Fruit fly (Drosophila melanogaster) whole organism, embryonic: ENCODE results near the gene Muted.

Source experiments
- Aef1 ChIP-seq: fragments of 200-800 bp; sonication (Bioruptor generic); IDR thresholded peaks from 3 replicates; pipeline ENCODE4 v1.3.6; 2022; ENCODE audit warnings: missing biosample characterization, missing genetic modification characterization
- Atf3 ChIP-seq: fragments of 200-800 bp; sonication (Bioruptor generic); optimal IDR thresholded peaks from 3 replicates; lab custom pipeline; 2016; ENCODE audit warnings: missing biosample characterization, missing genetic modification characterization
- Bdp1 ChIP-seq: fragments of 200-800 bp; sonication (Bioruptor generic); optimal IDR thresholded peaks from 3 replicates; lab custom pipeline; 2016; ENCODE audit warnings: missing biosample characterization, missing genetic modification characterization
- BtbVII ChIP-seq: fragments of 200-800 bp; sonication (Bioruptor generic); optimal IDR thresholded peaks from 3 replicates; lab custom pipeline; 2017; ENCODE audit warnings: missing biosample characterization, mild to moderate bottlenecking, missing genetic modification characterization
- CG12071 ChIP-seq: fragments of 200-800 bp; sonication (Bioruptor generic); optimal IDR thresholded peaks from 3 replicates; lab custom pipeline; 2018; ENCODE audit warnings: missing biosample characterization, mild to moderate bottlenecking, missing genetic modification characterization
- CG12769 ChIP-seq: fragments of 200-800 bp; sonication (Bioruptor generic); optimal IDR thresholded peaks from 2 replicates; lab custom pipeline; 2019; ENCODE audit warnings: missing biosample characterization, mild to moderate bottlenecking, missing genetic modification characterization, moderate library complexity
- CG1647 ChIP-seq: fragments of 200-800 bp; sonication (Bioruptor generic); optimal IDR thresholded peaks from 3 replicates; lab custom pipeline; 2016; ENCODE audit warnings: missing biosample characterization, missing genetic modification characterization
- CG18599 ChIP-seq: fragments of 200-800 bp; sonication (Bioruptor generic); optimal IDR thresholded peaks from 3 replicates; lab custom pipeline; 2017; ENCODE audit warnings: missing biosample characterization, missing genetic modification characterization, mild to moderate bottlenecking, moderate library complexity, missing genetic modification reagents
- CG31365 ChIP-seq: fragments of 200-800 bp; sonication (Bioruptor generic); optimal IDR thresholded peaks from 2 replicates; lab custom pipeline; 2018; ENCODE audit warnings: missing biosample characterization, mild to moderate bottlenecking, missing genetic modification characterization
- CG34224 ChIP-seq: fragments of 200-800 bp; sonication (Bioruptor generic); IDR thresholded peaks from 3 replicates; pipeline ENCODE4 v1.3.6; 2022; ENCODE audit warnings: missing biosample characterization, missing genetic modification characterization; ENCODE audit not compliant: partially characterized antibody
- CG34376 ChIP-seq: fragments of 200-800 bp; sonication (Bioruptor generic); optimal IDR thresholded peaks from 2 replicates; lab custom pipeline; 2018; ENCODE audit warnings: missing biosample characterization, mild to moderate bottlenecking, missing genetic modification characterization
- CG4328 ChIP-seq: fragments of 200-800 bp; sonication (Bioruptor generic); optimal IDR thresholded peaks from 3 replicates; lab custom pipeline; 2017; ENCODE audit warnings: missing biosample characterization, missing genetic modification reagents, missing genetic modification characterization
- CG4707 ChIP-seq: fragments of 200-800 bp; sonication (Bioruptor generic); optimal IDR thresholded peaks from 2 replicates; lab custom pipeline; 2018; ENCODE audit warnings: missing biosample characterization, mild to moderate bottlenecking, missing genetic modification characterization, moderate library complexity
- CG7987 ChIP-seq: fragments of 200-800 bp; sonication (Bioruptor generic); optimal IDR thresholded peaks from 2 replicates; lab custom pipeline; 2018; ENCODE audit warnings: missing biosample characterization, mild to moderate bottlenecking, missing genetic modification characterization, moderate library complexity
- CG9437 ChIP-seq: fragments of 200-800 bp; sonication (Bioruptor generic); optimal IDR thresholded peaks from 2 replicates; lab custom pipeline; 2018; ENCODE audit warnings: missing biosample characterization, mild to moderate bottlenecking, missing genetic modification characterization
- CG9817 ChIP-seq: fragments of 200-800 bp; sonication (Bioruptor generic); optimal IDR thresholded peaks from 2 replicates; lab custom pipeline; 2018; ENCODE audit warnings: missing biosample characterization, mild to moderate bottlenecking, missing genetic modification characterization, moderate library complexity
- CG9932 ChIP-seq: fragments of 200-800 bp; sonication (Bioruptor generic); IDR thresholded peaks from 2 replicates; pipeline ENCODE4 v1.3.6; 2022; ENCODE audit warnings: missing biosample characterization, missing genetic modification characterization
- Camta ChIP-seq: fragments of 200-800 bp; sonication (Bioruptor generic); optimal IDR thresholded peaks from 2 replicates; lab custom pipeline; 2016; ENCODE audit warnings: missing biosample characterization, missing genetic modification characterization
- CrebB ChIP-seq: fragments of 200-800 bp; sonication (Bioruptor generic); optimal IDR thresholded peaks from 3 replicates; lab custom pipeline; 2018; ENCODE audit warnings: missing biosample characterization, mild to moderate bottlenecking, missing genetic modification characterization
- Dek ChIP-seq: fragments of 200-800 bp; sonication (Bioruptor generic); optimal IDR thresholded peaks from 3 replicates; lab custom pipeline; 2019; ENCODE audit warnings: missing biosample characterization, mild to moderate bottlenecking, missing genetic modification characterization, moderate library complexity
- Drgx ChIP-seq: fragments of 200-800 bp; sonication (Bioruptor generic); IDR thresholded peaks from 2 replicates; pipeline ENCODE4 v1.3.6; 2022; ENCODE audit warnings: missing biosample characterization, missing genetic modification characterization
- Fer3 ChIP-seq: fragments of 200-800 bp; sonication (Bioruptor generic); optimal IDR thresholded peaks from 2 replicates; lab custom pipeline; 2018; ENCODE audit warnings: missing biosample characterization, mild to moderate bottlenecking, missing genetic modification characterization, moderate library complexity
- HLH4C ChIP-seq: fragments of 200-800 bp; sonication (Bioruptor generic); IDR thresholded peaks from 3 replicates; pipeline ENCODE4 v1.3.6; 2022; ENCODE audit warnings: missing biosample characterization, missing genetic modification characterization; ENCODE audit not compliant: partially characterized antibody
- Hand ChIP-seq: fragments of 200-800 bp; sonication (Bioruptor generic); optimal IDR thresholded peaks from 2 replicates; lab custom pipeline; 2017; ENCODE audit warnings: mild to moderate bottlenecking, missing biosample characterization, missing genetic modification reagents, missing genetic modification characterization
- Hr39 ChIP-seq: fragments of >200 bp; optimal IDR thresholded peaks from 2 replicates; lab custom pipeline; 2017
- Hr78 ChIP-seq, 2 experiments: fragments of 200-800 bp in 1 of 2; fragments of >200 bp in 1 of 2; sonication (Bioruptor generic) in 1 of 2; optimal IDR thresholded peaks; 2 replicates each; lab custom pipeline; 2017 to 2019; ENCODE audit warnings: missing biosample characterization in 2 of 2, missing genetic modification characterization in 2 of 2, mild to moderate bottlenecking in 1 of 2, moderate library complexity in 1 of 2
- NC2α ChIP-seq: fragments of 200-800 bp; sonication (Bioruptor generic); optimal IDR thresholded peaks from 2 replicates; lab custom pipeline; 2016; ENCODE audit warnings: missing biosample characterization, missing genetic modification characterization
- NFAT ChIP-seq: fragments of 200-800 bp; sonication (Bioruptor generic); IDR thresholded peaks from 2 replicates; pipeline ENCODE4 v1.3.6; 2022; ENCODE audit warnings: missing biosample characterization, missing genetic modification characterization
- PHDP ChIP-seq: fragments of 200-800 bp; sonication (Bioruptor generic); optimal IDR thresholded peaks from 3 replicates; lab custom pipeline; 2018; ENCODE audit warnings: missing biosample characterization, mild to moderate bottlenecking, missing genetic modification characterization, moderate library complexity
- Ssrp ChIP-seq: fragments of 200-800 bp; sonication (Bioruptor generic); optimal IDR thresholded peaks from 2 replicates; lab custom pipeline; 2018; ENCODE audit warnings: missing biosample characterization, mild to moderate bottlenecking, missing genetic modification characterization, moderate library complexity
- ap ChIP-seq: fragments of 200-800 bp; sonication (Bioruptor generic); IDR thresholded peaks from 2 replicates; pipeline ENCODE4 v1.3.6; 2022; ENCODE audit warnings: missing biosample characterization, missing genetic modification characterization
- bigmax ChIP-seq: fragments of 200-800 bp; sonication (Bioruptor generic); optimal IDR thresholded peaks from 2 replicates; lab custom pipeline; 2018; ENCODE audit warnings: missing biosample characterization, mild to moderate bottlenecking, missing genetic modification characterization
- bsh ChIP-seq, 2 experiments: fragments of 200-800 bp; sonication (Bioruptor generic); optimal IDR thresholded peaks; 2 replicates each; lab custom pipeline; 2017 to 2018; ENCODE audit warnings: mild to moderate bottlenecking in 2 of 2, missing biosample characterization in 2 of 2, missing genetic modification characterization in 2 of 2, moderate library complexity in 1 of 2
- cg ChIP-seq: fragments of 200-800 bp; sonication (Bioruptor generic); optimal IDR thresholded peaks from 3 replicates; lab custom pipeline; 2019; ENCODE audit warnings: missing biosample characterization, mild to moderate bottlenecking, missing genetic modification characterization, moderate library complexity
- dan ChIP-seq: fragments of 200-800 bp; sonication (Bioruptor generic); IDR thresholded peaks from 2 replicates; pipeline ENCODE4 v1.3.6; 2022; ENCODE audit warnings: missing biosample characterization, missing genetic modification characterization
- danr ChIP-seq: fragments of 200-800 bp; sonication (Bioruptor generic); IDR thresholded peaks from 2 replicates; pipeline ENCODE4 v1.3.6; 2022; ENCODE audit warnings: missing biosample characterization, missing genetic modification characterization
- ftz-f1 ChIP-seq: fragments of 200-800 bp; sonication (Bioruptor generic); optimal IDR thresholded peaks from 2 replicates; lab custom pipeline; 2016; ENCODE audit warnings: missing biosample characterization, missing genetic modification characterization
- fu2 ChIP-seq: fragments of 200-800 bp; sonication (Bioruptor generic); optimal IDR thresholded peaks from 2 replicates; lab custom pipeline; 2016; ENCODE audit warnings: missing biosample characterization, missing genetic modification characterization
- grn ChIP-seq: fragments of 200-800 bp; sonication (Bioruptor generic); optimal IDR thresholded peaks from 3 replicates; lab custom pipeline; 2017; ENCODE audit warnings: missing biosample characterization, missing genetic modification characterization
- gsb ChIP-seq: fragments of 200-800 bp; sonication (Bioruptor generic); IDR thresholded peaks from 2 replicates; pipeline ENCODE4 v1.3.6; 2022; ENCODE audit warnings: missing biosample characterization, missing genetic modification characterization
- jigr1 ChIP-seq: fragments of 200-800 bp; sonication (Bioruptor generic); IDR thresholded peaks from 3 replicates; pipeline ENCODE4 v1.3.6; 2022; ENCODE audit warnings: missing biosample characterization, missing genetic modification characterization
- luna ChIP-seq: fragments of 200-800 bp; sonication (Bioruptor generic); optimal IDR thresholded peaks from 2 replicates; lab custom pipeline; 2016; ENCODE audit warnings: missing biosample characterization, missing genetic modification characterization
- schlank ChIP-seq: fragments of 200-800 bp; sonication (Bioruptor generic); optimal IDR thresholded peaks from 2 replicates; lab custom pipeline; 2018; ENCODE audit warnings: missing biosample characterization, mild to moderate bottlenecking, missing genetic modification characterization
- scrt ChIP-seq: fragments of 200-800 bp; sonication (Bioruptor generic); optimal IDR thresholded peaks from 2 replicates; lab custom pipeline; 2018; ENCODE audit warnings: missing biosample characterization, mild to moderate bottlenecking, missing genetic modification characterization, moderate library complexity
- sd ChIP-seq: fragments of 200-800 bp; sonication (Bioruptor generic); optimal IDR thresholded peaks from 3 replicates; lab custom pipeline; 2018; ENCODE audit warnings: missing biosample characterization, mild to moderate bottlenecking, missing genetic modification characterization, moderate library complexity
- sens ChIP-seq: fragments of 200-800 bp; sonication (Bioruptor generic); peaks from one replicate; lab custom pipeline; 2016; ENCODE audit warnings: missing biosample characterization, missing genetic modification characterization
- sisA ChIP-seq: fragments of 200-800 bp; sonication (Bioruptor generic); IDR thresholded peaks from 2 replicates; pipeline ENCODE4 v1.3.6; 2022; ENCODE audit warnings: missing biosample characterization, missing genetic modification characterization
- sug ChIP-seq: fragments of 200-800 bp; optimal IDR thresholded peaks from 2 replicates; lab custom pipeline; 2019; ENCODE audit warnings: missing biosample characterization, mild to moderate bottlenecking, missing genetic modification characterization, moderate library complexity
- tap ChIP-seq: fragments of 200-800 bp; optimal IDR thresholded peaks from 3 replicates; lab custom pipeline; 2019; ENCODE audit warnings: missing biosample characterization, mild to moderate bottlenecking, missing genetic modification characterization, moderate library complexity
- zen ChIP-seq: fragments of 200-800 bp; sonication (Bioruptor generic); optimal IDR thresholded peaks from 3 replicates; lab custom pipeline; 2018; ENCODE audit warnings: missing biosample characterization, mild to moderate bottlenecking, missing genetic modification characterization, moderate library complexity

The Muted gene

dm6 chr3R:22411879-22412587 lies 49.6 kb downstream of the Muted start (continued):
- peak; percentile 56 for TF ChIP-seq sd (tag; lab: Kevin White, UChicago)
- TF ChIP-seq cg (GFP tag; lab: Kevin White, UChicago) = peak; percentile 77
- no peak for TF ChIP-seq CrebB (tag; lab: Kevin White, UChicago)
- no peak for TF ChIP-seq NFAT (GFP tag; lab: Robert Waterston, UW)
- TF ChIP-seq Hand (GFP tag; lab: Kevin White, UChicago) = no peak
- no peak for TF ChIP-seq CG9817
- TF ChIP-seq Aef1 (GFP tag; lab: Robert Waterston, UW) = no peak
- TF ChIP-seq CG12769 (tag; lab: Kevin White, UChicago) = peak; percentile 18
- no peak for TF ChIP-seq jigr1 (GFP tag; lab: Robert Waterston, UW)
- no peak for TF ChIP-seq sisA (GFP tag; lab: Robert Waterston, UW)
- no peak for TF ChIP-seq Drgx (GFP tag; lab: Robert Waterston, UW)
- no peak for TF ChIP-seq CG31365 (tag; lab: Kevin White, UChicago)
- TF ChIP-seq ftz-f1 = peak; percentile 87
- no peak for TF ChIP-seq scrt
- TF ChIP-seq CG4328 (GFP tag; lab: Kevin White, UChicago) = no peak
- TF ChIP-seq CG9932 (GFP tag; lab: Robert Waterston, UW) = peak; percentile 19; the same call in 1 of the 2 replicates
- TF ChIP-seq Bdp1 (GFP tag; lab: Kevin White, UChicago) = no peak
- TF ChIP-seq gsb (GFP tag; lab: Robert Waterston, UW) = no peak
- TF ChIP-seq schlank = no peak
- TF ChIP-seq NC2α = no peak
- TF ChIP-seq Hr39 = no peak
- TF ChIP-seq CG34376 (GFP tag; lab: Kevin White, UChicago) = peak; percentile 53
- peak in 1 of 2 experiments; percentile 32 for TF ChIP-seq Hr78 (GFP tag; optimal IDR thresholded peaks at IDR 0.05; lab: Kevin White, UChicago)
- no peak for TF ChIP-seq tap
- TF ChIP-seq bigmax (GFP tag; lab: Kevin White, UChicago) = peak; percentile 25
- 0 out of 3 replicates have a peak, but pooled peaks have one; percentile 8 for TF ChIP-seq HLH4C (GFP tag; lab: Robert Waterston, UW)
- TF ChIP-seq CG1647 (GFP tag; lab: Kevin White, UChicago) = no peak
- peak; percentile 6 for TF ChIP-seq PHDP
- no peak for TF ChIP-seq CG9437
- TF ChIP-seq sug = peak; percentile 58
- no peak for TF ChIP-seq Atf3 (GFP tag; lab: Kevin White, UChicago)
- TF ChIP-seq bsh (GFP tag; optimal IDR thresholded peaks at IDR 0.05; lab: Kevin White, UChicago) = no peak
- TF ChIP-seq zen (tag; lab: Kevin White, UChicago) = no peak
- no peak for TF ChIP-seq Dek (tag; lab: Kevin White, UChicago)
- peak; percentile 72 for TF ChIP-seq sens
- no peak for TF ChIP-seq danr
- no peak for TF ChIP-seq Fer3
- TF ChIP-seq fu2 = no peak
- TF ChIP-seq CG12071 = no peak
- no peak for TF ChIP-seq CG34224 (GFP tag; lab: Robert Waterston, UW)
- no peak for TF ChIP-seq Ssrp (tag; lab: Kevin White, UChicago)
- TF ChIP-seq Camta (GFP tag; lab: Kevin White, UChicago) = no peak
- TF ChIP-seq BtbVII = no peak
- TF ChIP-seq CG18599 = peak; percentile 48
- TF ChIP-seq CG4707 = no peak
- TF ChIP-seq ap = no peak
- peak; percentile 58 for TF ChIP-seq grn
- TF ChIP-seq CG7987 = no peak
- no peak for TF ChIP-seq luna (GFP tag; lab: Kevin White, UChicago)
- no peak for TF ChIP-seq dan
